Worm (Caenorhabditis elegans): ENCODE results near the gene C35D10.3.

Gene C35D10.3

ce11 chrIII:4870478-4870877 lies 1.8 kb downstream of the C35D10.3 start, which contains the start of gene gipc-1 (continued):
- no peak for TF ChIP-seq zim-3 (tag; optimal IDR thresholded peaks at IDR 0.05)
- no peak for TF ChIP-seq ceh-40 (GFP tag; IDR thresholded peaks at IDR 0.05)
- no peak for TF ChIP-seq hrde-1 (tag; optimal IDR thresholded peaks at IDR 0.05; ENCODE audit: borderline replicate concordance)
- no peak for TF ChIP-seq madf-3 (GFP tag; IDR thresholded peaks at IDR 0.05)
- TF ChIP-seq unc-62 (GFP tag; optimal IDR thresholded peaks at IDR 0.05), result no peak

- TF ChIP-seq rpc-1 (optimal IDR thresholded peaks at IDR 0.05) (no peak), rpc-1 (tag; optimal IDR thresholded peaks at IDR 0.05) (no peak), F37B4.10 (GFP tag; IDR thresholded peaks at IDR 0.05) (no peak), nfya-1 (tag; optimal IDR thresholded peaks at IDR 0.05; ENCODE audit: borderline replicate concordance, insufficient read depth) (no peak), K12H6.12 (tag; optimal IDR thresholded peaks at IDR 0.05) (no peak), lsl-1 (GFP tag; optimal IDR thresholded peaks at IDR 0.05) (no peak), madf-6 (GFP tag; IDR thresholded peaks at IDR 0.05) (no peak), F52B5.7 (tag; optimal IDR thresholded peaks at IDR 0.05) (no peak), cebp-2 (GFP tag; IDR thresholded peaks at IDR 0.05) (no peak)
Measured at ce11 chrIII:4873395-4873794, 4.7 kb downstream of the C35D10.3 start.

ce11 chrIII:4874671-4875070 lies 6.0 kb downstream of the C35D10.3 start, which contains the start of gene C35D10.12:
Gene C35D10.12, minus strand, starts transcription at chrIII:4874771.
- TF ChIP-seq F55B11.4 (tag; optimal IDR thresholded peaks at IDR 0.05; ENCODE audit: borderline replicate concordance, insufficient read depth) (no peak), F22D6.2 (tag; optimal IDR thresholded peaks at IDR 0.05) (no peak), ama-1 (optimal IDR thresholded peaks at IDR 0.05) (no peak), ama-1 (GFP tag; optimal IDR thresholded peaks at IDR 0.05) (no peak), F52B5.7 (tag; optimal IDR thresholded peaks at IDR 0.05) (no peak), pha-4 (tag; optimal IDR thresholded peaks at IDR 0.05) (no peak), K11D2.4 (GFP tag; IDR thresholded peaks at IDR 0.05) (no peak), C17E4.6 (GFP tag; IDR thresholded peaks at IDR 0.05) (no peak), unc-130 (GFP tag; optimal IDR thresholded peaks at IDR 0.05) (no peak), madf-8 (GFP tag; conservative IDR thresholded peaks at IDR 0.05) (no peak), die-1 (tag; optimal IDR thresholded peaks at IDR 0.05) (no peak), nfyb-1 (GFP tag; IDR thresholded peaks at IDR 0.05) (no peak), ceh-58 (GFP tag; IDR thresholded peaks at IDR 0.05) (no peak), nfya-2 (GFP tag; IDR thresholded peaks at IDR 0.05) (no peak), bed-2 (GFP tag; IDR thresholded peaks at IDR 0.05) (no peak), lsl-1 (GFP tag; optimal IDR thresholded peaks at IDR 0.05) (no peak), C06A6.2 (GFP tag; conservative IDR thresholded peaks at IDR 0.05) (no peak), F23B12.7 (tag; optimal IDR thresholded peaks at IDR 0.05; ENCODE audit: insufficient read depth) (no peak), ztf-3 (GFP tag; optimal IDR thresholded peaks at IDR 0.05) (no peak), Y56A3A.18 (GFP tag; IDR thresholded peaks at IDR 0.05) (no peak)

ce11 chrIII:4875663-4876062 lies 6.9 kb downstream of the C35D10.3 start:
- TF ChIP-seq K11D2.4 (GFP tag; IDR thresholded peaks at IDR 0.05) (no peak), lin-35 (GFP tag; optimal IDR thresholded peaks at IDR 0.05) (peak in 1 of 3 experiments; percentile 61)

ce11 chrIII:4878281-4878680 lies 9.6 kb downstream of the C35D10.3 start, which contains the start of the genes tost-1 and arx-6:
Gene tost-1, minus strand, starts transcription at chrIII:4878311.
Gene arx-6, plus strand, starts transcription at chrIII:4878658.
- TF ChIP-seq mes-4 (tag; optimal IDR thresholded peaks at IDR 0.05) (no peak), ccch-3 (GFP tag; optimal IDR thresholded peaks at IDR 0.05) (no peak), Y56A3A.18 (GFP tag; IDR thresholded peaks at IDR 0.05) (no peak), F23B12.7 (tag; optimal IDR thresholded peaks at IDR 0.05; ENCODE audit: insufficient read depth) (no peak), Y53G8AR.9 (GFP tag; conservative IDR thresholded peaks at IDR 0.05) (no peak), lin-54 (GFP tag; optimal IDR thresholded peaks at IDR 0.05) (peak; percentile 69), F33H1.4 (GFP tag; IDR thresholded peaks at IDR 0.05) (0 out of 2 replicates have a peak, but pooled peaks have one; percentile 18), ztf-26 (tag; optimal IDR thresholded peaks at IDR 0.05) (no peak), madf-3 (GFP tag; IDR thresholded peaks at IDR 0.05) (no peak), B0336.3 (GFP tag; IDR thresholded peaks at IDR 0.05) (no peak), zfh-2 (GFP tag; conservative IDR thresholded peaks at IDR 0.05) (no peak), mel-28 (tag; optimal IDR thresholded peaks at IDR 0.05; ENCODE audit: borderline replicate concordance) (no peak), mcd-1 (GFP tag; IDR thresholded peaks at IDR 0.05) (peak; percentile 86), F55B11.4 (tag; optimal IDR thresholded peaks at IDR 0.05; ENCODE audit: borderline replicate concordance, insufficient read depth) (no peak), cebp-2 (GFP tag; IDR thresholded peaks at IDR 0.05) (no peak), lsl-1 (GFP tag; optimal IDR thresholded peaks at IDR 0.05) (peak; percentile 37), madf-6 (GFP tag; IDR thresholded peaks at IDR 0.05) (peak; percentile 63), F57C9.4 (tag; optimal IDR thresholded peaks at IDR 0.05) (no peak)

All from whole organism, young adult.